Worm (Caenorhabditis elegans) whole organism, L1 larva: Measurements from ENCODE around the gene nhr-283.

Experiments used
- C04F5.9 ChIP-seq: sonication (generic microtip); optimal IDR thresholded peaks from 2 replicates; lab custom pipeline; 2016; ENCODE audit warnings: missing genetic modification characterization, missing compliant biosample characterization
- Y116A8C.19 ChIP-seq: sonication (generic microtip); optimal IDR thresholded peaks from 2 replicates; lab custom pipeline; 2016; ENCODE audit warnings: missing compliant biosample characterization, missing genetic modification characterization, borderline replicate concordance
- aha-1 ChIP-seq: fragments of 150-350 bp; optimal IDR thresholded peaks from 2 replicates; lab custom pipeline; 2014; ENCODE audit warnings: missing biosample characterization, missing genetic modification characterization
- aly-2 ChIP-seq: fragments of 150-350 bp; optimal IDR thresholded peaks from 2 replicates; lab custom pipeline; 2014; ENCODE audit warnings: missing biosample characterization, missing genetic modification characterization
- ceh-63 ChIP-seq: fragments of 200-800 bp; sonication (Bioruptor generic); optimal IDR thresholded peaks from 2 replicates; lab custom pipeline; 2018; ENCODE audit warnings: mild to moderate bottlenecking, missing genetic modification characterization, missing compliant biosample characterization
- ceh-88 ChIP-seq: fragments of 200-800 bp; sonication (Bioruptor generic); IDR thresholded peaks from 2 replicates; pipeline ENCODE4 v1.3.6; 2022; ENCODE audit warnings: missing genetic modification characterization, missing compliant biosample characterization
- ces-1 ChIP-seq: fragments of 150-350 bp; optimal IDR thresholded peaks from 2 replicates; lab custom pipeline; 2014; ENCODE audit warnings: missing biosample characterization, missing genetic modification reagents, missing genetic modification characterization
- dsc-1 ChIP-seq: sonication (generic microtip); optimal IDR thresholded peaks from 2 replicates; lab custom pipeline; 2016; ENCODE audit warnings: mild to moderate bottlenecking, missing genetic modification characterization, missing compliant biosample characterization
- efl-1 ChIP-seq, 4 experiments: fragments of 150-350 bp; optimal IDR thresholded peaks in 3 of 4; peaks in 1 of 4; 1 replicate in 1 of 4; 2 replicates in 3 of 4; lab custom pipeline; 2014; ENCODE audit warnings: missing biosample characterization in 2 of 4, missing genetic modification characterization in 2 of 4, missing genetic modification reagents in 2 of 4
- efl-3 ChIP-seq: fragments of 200-800 bp; sonication (Bioruptor generic); optimal IDR thresholded peaks from 2 replicates; lab custom pipeline; 2018; ENCODE audit warnings: mild to moderate bottlenecking, missing genetic modification characterization, missing compliant biosample characterization
- egl-13 ChIP-seq: sonication (generic microtip); optimal IDR thresholded peaks from 2 replicates; lab custom pipeline; 2016; ENCODE audit warnings: missing genotype, missing genetic modification reagents, missing genetic modification characterization, missing compliant biosample characterization
- egl-27 ChIP-seq, 2 experiments: fragments of 150-350 bp in 1 of 2; sonication (generic microtip); optimal IDR thresholded peaks; 3 replicates each; lab custom pipeline; 2017 to 2018; ENCODE audit warnings: missing biosample characterization in 2 of 2, missing genetic modification characterization in 2 of 2, missing genetic modification reagents in 2 of 2
- elt-3 ChIP-seq, 6 experiments: fragments of 150-350 bp in 1 of 6; sonication (generic microtip); optimal IDR thresholded peaks; 2 replicates each; lab custom pipeline; 2017 to 2018; ENCODE audit warnings: missing biosample characterization in 6 of 6, missing genetic modification characterization in 6 of 6, inconsistent platforms in 1 of 6
- fkh-8 ChIP-seq: sonication (generic microtip); optimal IDR thresholded peaks from 2 replicates; lab custom pipeline; 2016; ENCODE audit warnings: mild to moderate bottlenecking, missing genetic modification characterization, missing compliant biosample characterization
- fos-1 ChIP-seq: fragments of 150-350 bp; optimal IDR thresholded peaks from 2 replicates; lab custom pipeline; 2014; ENCODE audit warnings: missing biosample characterization, missing genetic modification characterization
- hlh-17 ChIP-seq: fragments of 200-800 bp; sonication (Bioruptor generic); optimal IDR thresholded peaks from 2 replicates; lab custom pipeline; 2018; ENCODE audit warnings: missing genetic modification characterization, mild to moderate bottlenecking, missing compliant biosample characterization, moderate library complexity, borderline replicate concordance
- isw-1 ChIP-seq: fragments of 200-800 bp; sonication (Bioruptor generic); IDR thresholded peaks from 2 replicates; pipeline ENCODE4 v1.3.6; 2022; ENCODE audit warnings: missing genetic modification characterization, missing compliant biosample characterization
- jun-1 ChIP-seq: fragments of 150-350 bp; optimal IDR thresholded peaks from 2 replicates; lab custom pipeline; 2014; ENCODE audit warnings: missing biosample characterization, missing genetic modification reagents, missing genetic modification characterization
- lin-14 ChIP-seq: fragments of 200-800 bp; sonication (Bioruptor generic); optimal IDR thresholded peaks from 2 replicates; lab custom pipeline; 2018; ENCODE audit warnings: mild to moderate bottlenecking, missing genetic modification characterization, moderate library complexity, missing compliant biosample characterization
- lin-15B ChIP-seq: fragments of 150-350 bp; sonication (generic microtip); optimal IDR thresholded peaks from 3 replicates; lab custom pipeline; 2014; ENCODE audit warnings: missing biosample characterization, missing genetic modification characterization
- lin-35 ChIP-seq, 2 experiments: fragments of 150-350 bp; optimal IDR thresholded peaks; 2 replicates each; lab custom pipeline; 2014; ENCODE audit warnings: missing biosample characterization in 2 of 2, missing genetic modification characterization in 2 of 2, missing genetic modification reagents in 2 of 2
- lir-3 ChIP-seq: sonication (generic microtip); optimal IDR thresholded peaks from 2 replicates; lab custom pipeline; 2016; ENCODE audit warnings: mild to moderate bottlenecking, missing genetic modification characterization, moderate library complexity, missing compliant biosample characterization; ENCODE audit not compliant: poor library complexity
- mep-1 ChIP-seq: fragments of 150-350 bp; optimal IDR thresholded peaks from 2 replicates; lab custom pipeline; 2014; ENCODE audit warnings: missing biosample characterization, missing genetic modification characterization
- nhr-11 ChIP-seq: fragments of 150-350 bp; optimal IDR thresholded peaks from 2 replicates; lab custom pipeline; 2014; ENCODE audit warnings: missing biosample characterization, missing genetic modification characterization
- nhr-19 ChIP-seq: fragments of 200-800 bp; sonication (Bioruptor generic); conservative IDR thresholded peaks from 2 replicates; pipeline ENCODE4 v1.3.6; 2022; ENCODE audit warnings: missing genetic modification characterization, missing compliant biosample characterization
- nhr-20 ChIP-seq: sonication (generic microtip); optimal IDR thresholded peaks from 2 replicates; lab custom pipeline; 2016; ENCODE audit warnings: mild to moderate bottlenecking, missing genetic modification characterization, missing compliant biosample characterization
- nhr-237 ChIP-seq: fragments of 150-350 bp; optimal IDR thresholded peaks from 2 replicates; lab custom pipeline; 2014; ENCODE audit warnings: missing biosample characterization, missing genetic modification characterization
- nhr-47 ChIP-seq: sonication (generic microtip); optimal IDR thresholded peaks from 2 replicates; lab custom pipeline; 2016; ENCODE audit warnings: mild to moderate bottlenecking, missing genetic modification characterization, moderate library complexity, missing compliant biosample characterization
- nhr-76 ChIP-seq: sonication (generic microtip); optimal IDR thresholded peaks from 2 replicates; lab custom pipeline; 2017; ENCODE audit warnings: missing biosample characterization, missing genetic modification characterization
- nhr-77 ChIP-seq: fragments of 150-350 bp; optimal IDR thresholded peaks from 2 replicates; lab custom pipeline; 2014; ENCODE audit warnings: missing biosample characterization, missing genetic modification characterization
- nhr-84 ChIP-seq: sonication (generic microtip); optimal IDR thresholded peaks from 2 replicates; lab custom pipeline; 2017; ENCODE audit warnings: missing biosample characterization, missing genetic modification characterization
- nhr-85 ChIP-seq: sonication (generic microtip); peaks from one replicate; lab custom pipeline; 2016; ENCODE audit warnings: missing genetic modification characterization, inconsistent platforms, missing compliant biosample characterization
- nhr-90 ChIP-seq: sonication (generic microtip); optimal IDR thresholded peaks from 2 replicates; lab custom pipeline; 2016; ENCODE audit warnings: mild to moderate bottlenecking, missing genetic modification characterization, missing compliant biosample characterization; ENCODE audit not compliant: poor library complexity
- pax-3 ChIP-seq: fragments of 200-800 bp; sonication (Bioruptor generic); optimal IDR thresholded peaks from 2 replicates; lab custom pipeline; 2018; ENCODE audit warnings: mild to moderate bottlenecking, missing genetic modification characterization, moderate library complexity, missing compliant biosample characterization
- pqm-1 ChIP-seq: sonication (generic microtip); optimal IDR thresholded peaks from 3 replicates; lab custom pipeline; 2017; ENCODE audit warnings: missing biosample characterization, missing genetic modification characterization
- rnt-1 ChIP-seq: sonication (generic microtip); optimal IDR thresholded peaks from 2 replicates; lab custom pipeline; 2016; ENCODE audit warnings: mild to moderate bottlenecking, missing genetic modification characterization, moderate library complexity, missing compliant biosample characterization
- snpc-4 ChIP-seq: fragments of 150-350 bp; optimal IDR thresholded peaks from 2 replicates; lab custom pipeline; 2014; ENCODE audit warnings: missing biosample characterization, missing genetic modification characterization
- sup-37 ChIP-seq: fragments of 200-800 bp; sonication (Bioruptor generic); optimal IDR thresholded peaks from 2 replicates; lab custom pipeline; 2018; ENCODE audit warnings: mild to moderate bottlenecking, missing genetic modification characterization, missing compliant biosample characterization
- swsn-7 ChIP-seq: sonication (generic microtip); optimal IDR thresholded peaks from 2 replicates; lab custom pipeline; 2016; ENCODE audit warnings: missing genetic modification characterization, missing compliant biosample characterization
- tlp-1 ChIP-seq: fragments of 150-350 bp; optimal IDR thresholded peaks from 2 replicates; lab custom pipeline; 2014; ENCODE audit warnings: missing biosample characterization, missing genetic modification characterization
- unc-130 ChIP-seq: fragments of 150-350 bp; optimal IDR thresholded peaks from 2 replicates; lab custom pipeline; 2017; ENCODE audit warnings: missing biosample characterization, missing genetic modification characterization, inconsistent platforms
- unc-30 ChIP-seq: sonication (generic microtip); optimal IDR thresholded peaks from 2 replicates; lab custom pipeline; 2017; ENCODE audit warnings: missing biosample characterization, missing genetic modification characterization
- unc-62 ChIP-seq: fragments of 150-350 bp; optimal IDR thresholded peaks from 2 replicates; lab custom pipeline; 2014; ENCODE audit warnings: missing biosample characterization, missing genetic modification reagents, missing genetic modification characterization
- unc-86 ChIP-seq: sonication (generic microtip); optimal IDR thresholded peaks from 2 replicates; lab custom pipeline; 2016; ENCODE audit warnings: missing genetic modification characterization, missing compliant biosample characterization
- xbp-1 ChIP-seq: sonication (generic microtip); optimal IDR thresholded peaks from 2 replicates; lab custom pipeline; 2016; ENCODE audit warnings: missing genetic modification characterization, missing compliant biosample characterization
- ztf-11 ChIP-seq, 2 experiments: sonication (generic microtip); optimal IDR thresholded peaks; 2 replicates each; lab custom pipeline; 2016 to 2017; ENCODE audit warnings: missing genetic modification characterization in 2 of 2, missing biosample characterization in 1 of 2, missing compliant biosample characterization in 1 of 2
- ztf-4 ChIP-seq: fragments of 150-350 bp; optimal IDR thresholded peaks from 2 replicates; lab custom pipeline; 2014; ENCODE audit warnings: missing biosample characterization, missing genetic modification characterization

Gene nhr-283

DNA sequence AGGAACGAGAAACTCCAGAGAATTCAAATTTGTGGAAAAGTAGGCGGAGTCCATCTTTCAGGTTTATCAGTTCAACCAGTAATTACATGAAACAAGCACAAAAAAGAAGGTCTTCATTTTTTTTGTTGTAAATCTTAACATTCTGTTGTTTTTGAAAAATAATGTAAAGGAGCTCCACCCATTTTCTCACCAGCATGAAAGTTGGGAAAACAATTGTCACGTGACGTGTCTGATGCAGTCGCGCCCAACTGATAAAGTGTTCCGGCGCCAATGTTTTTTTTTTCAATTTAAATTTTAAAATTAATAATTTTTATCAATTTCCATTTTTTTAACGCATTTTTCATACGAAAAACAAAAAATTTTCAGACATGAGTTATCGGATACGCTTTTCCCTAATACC lies 7.5 kb downstream of the nhr-283 start, which contains the start of gene F57A10.4:
TSS of gene F57A10.4 (plus strand) at position 367 of the 400 bp plus-strand sequence.
- TF ChIP-seq egl-13 (no peak), efl-1 (optimal IDR thresholded peaks at IDR 0.05; lab: Kevin White, UChicago) (no peak), efl-1 (GFP tag; optimal IDR thresholded peaks at IDR 0.05 in 1 of 2; lab: Kevin White, UChicago) (peak in 1 of 2 experiments; percentile 81)

DNA sequence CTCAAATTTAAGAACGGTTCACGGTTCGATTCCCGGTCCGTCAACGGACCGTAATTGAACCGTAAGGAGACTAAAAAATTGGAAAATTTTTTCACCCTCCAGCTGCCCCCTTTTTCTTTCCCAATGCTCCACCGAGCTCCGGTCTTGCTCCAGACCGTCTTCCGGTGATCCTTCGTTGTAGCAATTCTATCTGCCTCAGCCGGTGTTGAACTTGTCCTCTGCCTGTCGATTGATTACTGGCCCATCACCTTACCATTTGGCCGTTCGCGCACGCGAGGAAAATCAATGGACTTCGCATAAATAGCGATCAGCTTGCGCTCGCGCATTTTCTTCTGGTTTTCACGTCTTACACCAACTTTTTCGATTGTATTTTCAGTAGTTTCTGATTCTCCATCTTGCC lies 9.2 kb downstream of the nhr-283 start:
- peak; percentile 17; the same call in 1 of the 2 replicates for TF ChIP-seq nhr-19 (GFP tag; lab: Robert Waterston, UW)

ce11 chrV:15766122-15766594 lies 10.4 kb downstream of the nhr-283 start, which contains the start of the genes haf-3 and F57A10.2:
Gene haf-3, minus strand, starts transcription at chrV:15766172.
Gene F57A10.2, plus strand, starts transcription at chrV:15766575.
- TF ChIP-seq hlh-17 (GFP tag; lab: Kevin White, UChicago) (no peak), nhr-47 (peak; percentile 97), dsc-1 (tag; lab: Kevin White, UChicago) (peak; percentile 97), nhr-19 (GFP tag; lab: Robert Waterston, UW) (peak; percentile 95), rnt-1 (tag; lab: Kevin White, UChicago) (peak; percentile 97), pqm-1 (tag; lab: Kevin White, UChicago) (no peak), ceh-88 (GFP tag; lab: Robert Waterston, UW) (peak; percentile 69; the same call in 1 of the 2 replicates), elt-3 (tag; optimal IDR thresholded peaks at IDR 0.05; lab: Kevin White, UChicago) (peak in 5 of 6 experiments; percentile 25 to 90 (median 45)), C04F5.9 (tag; lab: Kevin White, UChicago) (peak; percentile 66), nhr-84 (tag; lab: Kevin White, UChicago) (no peak), fkh-8 (peak; percentile 92), isw-1 (peak; percentile 91), pax-3 (tag; lab: Kevin White, UChicago) (peak; percentile 80), ztf-11 (tag; optimal IDR thresholded peaks at IDR 0.05; lab: Kevin White, UChicago) (peak; percentile 4 to 83), nhr-20 (tag; lab: Kevin White, UChicago) (peak; percentile 95), nhr-237 (peak; percentile 50), fos-1 (tag; lab: Kevin White, UChicago) (peak; percentile 82), ceh-63 (GFP tag; lab: Kevin White, UChicago) (no peak), efl-1 (optimal IDR thresholded peaks at IDR 0.05; lab: Kevin White, UChicago) (peak; percentile 97 to 99), efl-1 (GFP tag; optimal IDR thresholded peaks at IDR 0.05 in 1 of 2; lab: Kevin White, UChicago) (peak; percentile 99 to 100), mep-1 (tag; lab: Kevin White, UChicago) (peak; percentile 98), aha-1 (tag; lab: Kevin White, UChicago) (peak; percentile 54), snpc-4 (peak; percentile 92), lin-15B (tag; lab: Kevin White, UChicago) (peak; percentile 88), aly-2 (peak; percentile 87), unc-62 (no peak), ztf-4 (tag; lab: Kevin White, UChicago) (peak; percentile 70), ces-1 (GFP tag; lab: Kevin White, UChicago) (no peak), jun-1 (tag; lab: Kevin White, UChicago) (peak; percentile 82), nhr-76 (tag; lab: Kevin White, UChicago) (no peak), tlp-1 (tag; lab: Kevin White, UChicago) (no peak), lin-14 (GFP tag; lab: Kevin White, UChicago) (peak; percentile 95), nhr-11 (peak; percentile 90), efl-3 (GFP tag; lab: Kevin White, UChicago) (peak; percentile 60), unc-30 (tag; lab: Kevin White, UChicago) (no peak), unc-130 (tag; lab: Kevin White, UChicago) (peak; percentile 90), sup-37 (GFP tag; lab: Kevin White, UChicago) (peak; percentile 80), lin-35 (GFP tag; optimal IDR thresholded peaks at IDR 0.05; lab: Kevin White, UChicago) (peak; percentile 99), egl-27 (tag; optimal IDR thresholded peaks at IDR 0.05; lab: Kevin White, UChicago) (peak; percentile 9 to 69), nhr-77 (tag; lab: Kevin White, UChicago) (peak; percentile 82), Y116A8C.19 (no peak), nhr-85 (tag; lab: Kevin White, UChicago) (peak; percentile 98), xbp-1 (tag; lab: Kevin White, UChicago) (peak; percentile 95), lir-3 (tag; lab: Kevin White, UChicago) (peak; percentile 76), swsn-7 (tag; lab: Kevin White, UChicago) (peak; percentile 95), nhr-90 (peak; percentile 96), unc-86 (tag; lab: Kevin White, UChicago) (peak; percentile 92)
